Fruit fly (Drosophila melanogaster) whole organism, embryonic: Measurements from ENCODE around the gene CG31275.

Experiments used
- Aef1 ChIP-seq: fragments of 200-800 bp; sonication (Bioruptor generic); IDR thresholded peaks from 3 replicates; pipeline ENCODE4 v1.3.6; 2022; ENCODE audit warnings: missing biosample characterization, missing genetic modification characterization
- Antp ChIP-seq: fragments of 200-800 bp; sonication (Bioruptor generic); optimal IDR thresholded peaks from 3 replicates; lab custom pipeline; 2016; ENCODE audit warnings: missing biosample characterization, missing genetic modification characterization
- CG10565 ChIP-seq: fragments of 200-800 bp; sonication (Bioruptor generic); optimal IDR thresholded peaks from 3 replicates; lab custom pipeline; 2016; ENCODE audit warnings: missing biosample characterization, mild to moderate bottlenecking, missing genetic modification characterization
- CG13287 ChIP-seq: fragments of 200-800 bp; sonication (Bioruptor generic); IDR thresholded peaks from 2 replicates; pipeline ENCODE4 v1.3.6; 2022; ENCODE audit warnings: missing biosample characterization, missing genetic modification characterization; ENCODE audit not compliant: partially characterized antibody
- CG13296 ChIP-seq: fragments of 200-800 bp; sonication (Bioruptor generic); optimal IDR thresholded peaks from 3 replicates; lab custom pipeline; 2018; ENCODE audit warnings: missing biosample characterization, mild to moderate bottlenecking, missing genetic modification characterization
- CG13775 ChIP-seq: fragments of 200-800 bp; sonication (Bioruptor generic); optimal IDR thresholded peaks from 3 replicates; lab custom pipeline; 2017; ENCODE audit warnings: missing biosample characterization, mild to moderate bottlenecking, missing genetic modification characterization
- CG17359 ChIP-seq: fragments of 200-800 bp; sonication (Bioruptor generic); optimal IDR thresholded peaks from 3 replicates; lab custom pipeline; 2018; ENCODE audit warnings: missing biosample characterization, mild to moderate bottlenecking, missing genetic modification characterization, moderate library complexity
- CG17912 ChIP-seq: fragments of 200-800 bp; sonication (Bioruptor generic); optimal IDR thresholded peaks from 2 replicates; lab custom pipeline; 2018; ENCODE audit warnings: missing biosample characterization, mild to moderate bottlenecking, missing genetic modification characterization
- CG18764 ChIP-seq: fragments of 200-800 bp; sonication (Bioruptor generic); optimal IDR thresholded peaks from 3 replicates; lab custom pipeline; 2016; ENCODE audit warnings: missing biosample characterization, missing genetic modification characterization
- CG3065 ChIP-seq: fragments of 200-800 bp; sonication (Bioruptor generic); optimal IDR thresholded peaks from 2 replicates; lab custom pipeline; 2016; ENCODE audit warnings: missing biosample characterization, missing genetic modification characterization
- CG31224 ChIP-seq: fragments of 200-800 bp; sonication (Bioruptor generic); IDR thresholded peaks from 2 replicates; pipeline ENCODE4 v1.3.6; 2022; ENCODE audit warnings: missing biosample characterization, missing genetic modification characterization
- CG32767 ChIP-seq: fragments of 200-800 bp; sonication (Bioruptor generic); IDR thresholded peaks from 2 replicates; pipeline ENCODE4 v1.3.6; 2022; ENCODE audit warnings: missing biosample characterization, missing genetic modification characterization
- CG4820 ChIP-seq: fragments of 200-800 bp; sonication (Bioruptor generic); optimal IDR thresholded peaks from 3 replicates; lab custom pipeline; 2016; ENCODE audit warnings: missing biosample characterization, missing genetic modification characterization
- CG6654 ChIP-seq: fragments of 200-800 bp; sonication (Bioruptor generic); optimal IDR thresholded peaks from 2 replicates; lab custom pipeline; 2017; ENCODE audit warnings: missing biosample characterization, mild to moderate bottlenecking, missing genetic modification characterization
- CG6813 ChIP-seq: fragments of 200-800 bp; sonication (Bioruptor generic); optimal IDR thresholded peaks from 2 replicates; lab custom pipeline; 2017; ENCODE audit warnings: missing biosample characterization, missing genetic modification characterization, mild to moderate bottlenecking, moderate library complexity, missing genetic modification reagents
- CG7372 ChIP-seq: fragments of 200-800 bp; sonication (Bioruptor generic); IDR thresholded peaks from 2 replicates; pipeline ENCODE4 v1.3.6; 2022; ENCODE audit warnings: missing biosample characterization, missing genetic modification characterization
- CG8281 ChIP-seq: fragments of 200-800 bp; sonication (Bioruptor generic); optimal IDR thresholded peaks from 2 replicates; lab custom pipeline; 2018; ENCODE audit warnings: missing biosample characterization, mild to moderate bottlenecking, missing genetic modification characterization, moderate library complexity
- CG9609 ChIP-seq: fragments of 200-800 bp; sonication (Bioruptor generic); optimal IDR thresholded peaks from 3 replicates; lab custom pipeline; 2016; ENCODE audit warnings: missing biosample characterization, missing genetic modification characterization
- D19A ChIP-seq: fragments of 200-800 bp; optimal IDR thresholded peaks from 3 replicates; lab custom pipeline; 2019; ENCODE audit warnings: missing biosample characterization, mild to moderate bottlenecking, missing genetic modification characterization, moderate library complexity
- Dek ChIP-seq: fragments of 200-800 bp; sonication (Bioruptor generic); optimal IDR thresholded peaks from 3 replicates; lab custom pipeline; 2019; ENCODE audit warnings: missing biosample characterization, mild to moderate bottlenecking, missing genetic modification characterization, moderate library complexity
- Doc2 ChIP-seq: fragments of 200-800 bp; sonication (Bioruptor generic); IDR thresholded peaks from 2 replicates; pipeline ENCODE4 v1.3.6; 2022; ENCODE audit warnings: missing biosample characterization, missing genetic modification characterization
- HLHmδ ChIP-seq: fragments of 200-800 bp; sonication (Bioruptor generic); optimal IDR thresholded peaks from 2 replicates; lab custom pipeline; 2018; ENCODE audit warnings: missing biosample characterization, mild to moderate bottlenecking, missing genetic modification characterization, moderate library complexity
- Kr ChIP-seq: fragments of 200-800 bp; sonication (Bioruptor generic); optimal IDR thresholded peaks from 2 replicates; lab custom pipeline; 2017; ENCODE audit warnings: missing biosample characterization, mild to moderate bottlenecking, missing genetic modification characterization
- Mes4 ChIP-seq: fragments of 200-800 bp; sonication (Bioruptor generic); optimal IDR thresholded peaks from 2 replicates; lab custom pipeline; 2016; ENCODE audit warnings: missing biosample characterization, missing genetic modification characterization
- NC2α ChIP-seq: fragments of 200-800 bp; sonication (Bioruptor generic); optimal IDR thresholded peaks from 2 replicates; lab custom pipeline; 2016; ENCODE audit warnings: missing biosample characterization, missing genetic modification characterization
- Pdp1 ChIP-seq, 2 experiments: fragments of 200-800 bp; sonication (Bioruptor generic); optimal IDR thresholded peaks; 3 replicates each; lab custom pipeline; 2016; ENCODE audit warnings: missing biosample characterization in 2 of 2, missing genetic modification characterization in 2 of 2, mild to moderate bottlenecking in 1 of 2, moderate library complexity in 1 of 2
- Stat92E ChIP-seq, 3 experiments: fragments of >200 bp in 2 of 3; fragments of 200-800 bp in 1 of 3; sonication (Bioruptor generic) in 1 of 3; optimal IDR thresholded peaks; 2 replicates each; lab custom pipeline; 2017 to 2019; ENCODE audit warnings: missing biosample characterization in 3 of 3, missing genetic modification characterization in 3 of 3, mild to moderate bottlenecking in 1 of 3, moderate library complexity in 1 of 3
- ap ChIP-seq: fragments of 200-800 bp; sonication (Bioruptor generic); IDR thresholded peaks from 2 replicates; pipeline ENCODE4 v1.3.6; 2022; ENCODE audit warnings: missing biosample characterization, missing genetic modification characterization
- cg ChIP-seq: fragments of 200-800 bp; sonication (Bioruptor generic); optimal IDR thresholded peaks from 3 replicates; lab custom pipeline; 2019; ENCODE audit warnings: missing biosample characterization, mild to moderate bottlenecking, missing genetic modification characterization, moderate library complexity
- chn ChIP-seq: fragments of 200-800 bp; sonication (Bioruptor generic); optimal IDR thresholded peaks from 2 replicates; lab custom pipeline; 2016; ENCODE audit warnings: missing biosample characterization, missing genetic modification characterization
- corto ChIP-seq: fragments of 200-800 bp; sonication (Bioruptor generic); optimal IDR thresholded peaks from 2 replicates; lab custom pipeline; 2016; ENCODE audit warnings: missing biosample characterization, mild to moderate bottlenecking, missing genetic modification characterization, moderate library complexity
- da ChIP-seq: fragments of 200-800 bp; sonication (Bioruptor generic); optimal IDR thresholded peaks from 2 replicates; lab custom pipeline; 2016; ENCODE audit warnings: missing biosample characterization, missing genetic modification characterization
- gem ChIP-seq: fragments of 200-800 bp; sonication (Bioruptor generic); optimal IDR thresholded peaks from 2 replicates; lab custom pipeline; 2019; ENCODE audit warnings: missing biosample characterization, mild to moderate bottlenecking, missing genetic modification characterization, moderate library complexity
- grau ChIP-seq: fragments of 200-800 bp; optimal IDR thresholded peaks from 3 replicates; lab custom pipeline; 2019; ENCODE audit warnings: missing biosample characterization, mild to moderate bottlenecking, missing genetic modification characterization, moderate library complexity
- hb ChIP-seq: fragments of 200-800 bp; sonication (Bioruptor generic); IDR thresholded peaks from 3 replicates; pipeline ENCODE4 v1.3.6; 2022; ENCODE audit warnings: missing biosample characterization, missing genetic modification characterization; ENCODE audit not compliant: partially characterized antibody
- jigr1 ChIP-seq: fragments of 200-800 bp; sonication (Bioruptor generic); IDR thresholded peaks from 3 replicates; pipeline ENCODE4 v1.3.6; 2022; ENCODE audit warnings: missing biosample characterization, missing genetic modification characterization
- lbe ChIP-seq: fragments of 200-800 bp; sonication (Bioruptor generic); optimal IDR thresholded peaks from 2 replicates; lab custom pipeline; 2016; ENCODE audit warnings: missing biosample characterization, mild to moderate bottlenecking, missing genetic modification characterization
- maf-S ChIP-seq: fragments of 200-800 bp; sonication (Bioruptor generic); optimal IDR thresholded peaks from 2 replicates; lab custom pipeline; 2016; ENCODE audit warnings: missing biosample characterization, missing genetic modification characterization
- mld ChIP-seq: fragments of 200-800 bp; sonication (Bioruptor generic); IDR thresholded peaks from 3 replicates; pipeline ENCODE4 v1.3.6; 2022; ENCODE audit warnings: missing biosample characterization, missing genetic modification characterization; ENCODE audit not compliant: partially characterized antibody
- org-1 ChIP-seq: fragments of 200-800 bp; sonication (Bioruptor generic); optimal IDR thresholded peaks from 2 replicates; lab custom pipeline; 2017; ENCODE audit warnings: missing biosample characterization, missing genetic modification characterization
- ranshi ChIP-seq: fragments of 200-800 bp; sonication (Bioruptor generic); IDR thresholded peaks from 2 replicates; pipeline ENCODE4 v1.3.6; 2022; ENCODE audit warnings: missing biosample characterization, missing genetic modification characterization
- row ChIP-seq: fragments of 200-800 bp; sonication (Bioruptor generic); IDR thresholded peaks from 3 replicates; pipeline ENCODE4 v1.3.6; 2022; ENCODE audit warnings: missing biosample characterization, missing genetic modification characterization
- run ChIP-seq: fragments of 200-800 bp; sonication (Bioruptor generic); optimal IDR thresholded peaks from 3 replicates; lab custom pipeline; 2018; ENCODE audit warnings: missing biosample characterization, mild to moderate bottlenecking, missing genetic modification characterization
- slbo ChIP-seq: fragments of 200-800 bp; sonication (Bioruptor generic); IDR thresholded peaks from 2 replicates; pipeline ENCODE4 v1.3.6; 2022; ENCODE audit warnings: missing biosample characterization, missing genetic modification characterization
- tx ChIP-seq: fragments of 200-800 bp; sonication (Bioruptor generic); optimal IDR thresholded peaks from 2 replicates; lab custom pipeline; 2016; ENCODE audit warnings: missing biosample characterization, missing genetic modification characterization
- vfl ChIP-seq: fragments of 200-800 bp; sonication (Bioruptor generic); optimal IDR thresholded peaks from 2 replicates; lab custom pipeline; 2016; ENCODE audit warnings: missing biosample characterization, missing genetic modification characterization
- vnd ChIP-seq: fragments of 200-800 bp; sonication (Bioruptor generic); IDR thresholded peaks from 3 replicates; pipeline ENCODE4 v1.3.6; 2022; ENCODE audit warnings: missing biosample characterization, missing genetic modification characterization; ENCODE audit not compliant: partially characterized antibody
- z ChIP-seq: fragments of 200-800 bp; sonication (Bioruptor generic); IDR thresholded peaks from 3 replicates; pipeline ENCODE4 v1.3.6; 2022; ENCODE audit warnings: missing biosample characterization, missing genetic modification characterization
- zf30C ChIP-seq: fragments of 200-800 bp; sonication (Bioruptor generic); optimal IDR thresholded peaks from 3 replicates; lab custom pipeline; 2018; ENCODE audit warnings: missing biosample characterization, mild to moderate bottlenecking, missing genetic modification characterization
- zfh2 ChIP-seq: fragments of 200-800 bp; sonication (Bioruptor generic); optimal IDR thresholded peaks from 2 replicates; lab custom pipeline; 2016; ENCODE audit warnings: missing biosample characterization, missing genetic modification characterization

The CG31275 gene

dm6 chr3R:16793935-16794589 lies 42.9 kb upstream of the CG31275 start (continued):
- TF ChIP-seq da (GFP tag; lab: Kevin White, UChicago) (no peak), Stat92E (GFP tag; optimal IDR thresholded peaks at IDR 0.05; lab: Kevin White, UChicago) (no peak), vfl (GFP tag; lab: Kevin White, UChicago) (peak; percentile 14), cg (GFP tag; lab: Kevin White, UChicago) (no peak), Dek (peak; percentile 39), vnd (GFP tag; lab: Robert Waterston, UW) (no peak), CG13775 (GFP tag; lab: Kevin White, UChicago) (peak; percentile 61), D19A (tag; lab: Kevin White, UChicago) (peak; percentile 56), CG13287 (GFP tag; lab: Robert Waterston, UW) (no peak), Kr (GFP tag; lab: Kevin White, UChicago) (no peak), org-1 (GFP tag; lab: Kevin White, UChicago) (peak; percentile 62), CG8281 (tag; lab: Kevin White, UChicago) (no peak), NC2α (GFP tag; lab: Kevin White, UChicago) (no peak), Antp (no peak), ranshi (GFP tag; lab: Robert Waterston, UW) (no peak), zf30C (peak; percentile 46), HLHmδ (GFP tag; lab: Kevin White, UChicago) (no peak), gem (tag; lab: Kevin White, UChicago) (peak; percentile 84), CG31224 (no peak), row (peak; percentile 52; the same call in 2 of the 3 replicates), grau (tag; lab: Kevin White, UChicago) (peak; percentile 76), tx (GFP tag; lab: Kevin White, UChicago) (no peak), CG32767 (0 out of 2 replicates have a peak, but pooled peaks have one; percentile 25), zfh2 (GFP tag; lab: Kevin White, UChicago) (peak; percentile 13), z (GFP tag; lab: Robert Waterston, UW) (no peak), ap (no peak), run (tag; lab: Kevin White, UChicago) (no peak), lbe (GFP tag; lab: Kevin White, UChicago) (no peak), Mes4 (GFP tag; lab: Kevin White, UChicago) (no peak), CG9609 (no peak), CG3065 (GFP tag; lab: Kevin White, UChicago) (no peak), hb (GFP tag; lab: Robert Waterston, UW) (no peak), Doc2 (GFP tag; lab: Robert Waterston, UW) (no peak), CG10565 (GFP tag; lab: Kevin White, UChicago) (no peak), mld (GFP tag; lab: Robert Waterston, UW) (no peak), CG6654 (GFP tag; lab: Kevin White, UChicago) (peak; percentile 21), CG18764 (GFP tag; lab: Kevin White, UChicago) (peak; percentile 3), maf-S (GFP tag; lab: Kevin White, UChicago) (no peak), Aef1 (GFP tag; lab: Robert Waterston, UW) (no peak; the same call in 2 of the 3 replicates), corto (GFP tag; lab: Kevin White, UChicago) (no peak), CG17359 (peak; percentile 60), CG7372 (GFP tag; lab: Robert Waterston, UW) (no peak), chn (GFP tag; lab: Kevin White, UChicago) (peak; percentile 60), CG6813 (GFP tag; lab: Kevin White, UChicago) (peak; percentile 54), jigr1 (no peak), CG13296 (GFP tag; lab: Kevin White, UChicago) (peak; percentile 49), Pdp1 (GFP tag; optimal IDR thresholded peaks at IDR 0.05; lab: Kevin White, UChicago) (no peak), CG17912 (GFP tag; lab: Kevin White, UChicago) (no peak), slbo (GFP tag; lab: Robert Waterston, UW) (peak; percentile 54), CG4820 (peak; percentile 63)
